Fruit fly (Drosophila melanogaster): ENCODE data around the gene CG11349.

CG11349 gene

dm6 chr3L:4508307-4508706 lies 35.4 kb downstream of the CG11349 start, which contains the start of gene NT1:
TSS of gene NT1 (minus strand) at chr3L:4508433.
- TF ChIP-seq CG11617 (GFP tag; optimal IDR thresholded peaks at IDR 0.05) (no peak), Crg-1 (GFP tag; optimal IDR thresholded peaks at IDR 0.05) (no peak), CG7045 (GFP tag; optimal IDR thresholded peaks at IDR 0.05) (no peak)

dm6 chr3L:4508926-4509457 lies 36.1 kb downstream of the CG11349 start:
- no peak for TF ChIP-seq CG1620 (GFP tag; optimal IDR thresholded peaks at IDR 0.05)
- TF ChIP-seq tj (GFP tag; optimal IDR thresholded peaks at IDR 0.05), result no peak
- TF ChIP-seq ovo (GFP tag; optimal IDR thresholded peaks at IDR 0.05), result no peak
- TF ChIP-seq CG33017 (tag; optimal IDR thresholded peaks at IDR 0.05), result no peak
- TF ChIP-seq cnc (optimal IDR thresholded peaks at IDR 0.05), result no peak
- TF ChIP-seq toe (GFP tag; optimal IDR thresholded peaks at IDR 0.05), result no peak
- no peak for TF ChIP-seq Mnt (GFP tag; optimal IDR thresholded peaks at IDR 0.05)
- TF ChIP-seq CG5204 (GFP tag; optimal IDR thresholded peaks at IDR 0.05), result no peak
- TF ChIP-seq CG7101 (tag; optimal IDR thresholded peaks at IDR 0.05), result no peak
- TF ChIP-seq CG12768 (GFP tag; optimal IDR thresholded peaks at IDR 0.05), result no peak
- no peak for TF ChIP-seq CG11617 (GFP tag; optimal IDR thresholded peaks at IDR 0.05)
- no peak for TF ChIP-seq cic (GFP tag; optimal IDR thresholded peaks at IDR 0.05)
- TF ChIP-seq pad (GFP tag; optimal IDR thresholded peaks at IDR 0.05), result no peak
- no peak for TF ChIP-seq CG7045 (GFP tag; optimal IDR thresholded peaks at IDR 0.05)
- no peak for TF ChIP-seq Hr96 (GFP tag; optimal IDR thresholded peaks at IDR 0.05)
- no peak for TF ChIP-seq Clk (GFP tag; optimal IDR thresholded peaks at IDR 0.05)
- no peak for TF ChIP-seq kay (GFP tag; ENCODE audit: borderline replicate concordance)
- no peak for TF ChIP-seq Crg-1 (GFP tag; optimal IDR thresholded peaks at IDR 0.05)
- no peak for TF ChIP-seq bab1 (GFP tag; optimal IDR thresholded peaks at IDR 0.05)
- no peak for TF ChIP-seq CG14711 (tag; optimal IDR thresholded peaks at IDR 0.05)

dm6 chr3L:4510317-4510716 lies 37.4 kb downstream of the CG11349 start:
- TF ChIP-seq tj (GFP tag; optimal IDR thresholded peaks at IDR 0.05) (no peak), Crg-1 (GFP tag; optimal IDR thresholded peaks at IDR 0.05) (no peak), kay (GFP tag; ENCODE audit: borderline replicate concordance) (no peak), cic (GFP tag; optimal IDR thresholded peaks at IDR 0.05) (no peak), CG5204 (GFP tag; optimal IDR thresholded peaks at IDR 0.05) (no peak), CG14711 (tag; optimal IDR thresholded peaks at IDR 0.05) (no peak)

- TF ChIP-seq CG7101 (tag; optimal IDR thresholded peaks at IDR 0.05), result no peak
- TF ChIP-seq pad (GFP tag; optimal IDR thresholded peaks at IDR 0.05), result no peak
- no peak for TF ChIP-seq CG1620 (GFP tag; optimal IDR thresholded peaks at IDR 0.05)
- no peak for TF ChIP-seq CG7045 (GFP tag; optimal IDR thresholded peaks at IDR 0.05)
- no peak for TF ChIP-seq kay (GFP tag; ENCODE audit: borderline replicate concordance)
- no peak for TF ChIP-seq cnc (optimal IDR thresholded peaks at IDR 0.05)
- no peak for TF ChIP-seq Clk (GFP tag; optimal IDR thresholded peaks at IDR 0.05)
- no peak for TF ChIP-seq bab1 (GFP tag; optimal IDR thresholded peaks at IDR 0.05)
Observed at dm6 chr3L:4516378-4516777, 43.5 kb downstream of the CG11349 start.

- TF ChIP-seq Mnt (GFP tag; optimal IDR thresholded peaks at IDR 0.05) (no peak), CG1620 (GFP tag; optimal IDR thresholded peaks at IDR 0.05) (no peak), Crg-1 (GFP tag; optimal IDR thresholded peaks at IDR 0.05) (no peak)
Observed at dm6 chr3L:4519417-4519931, 46.6 kb downstream of the CG11349 start.

- TF ChIP-seq kay (GFP tag; ENCODE audit: borderline replicate concordance) (no peak), Hr96 (GFP tag; optimal IDR thresholded peaks at IDR 0.05) (no peak), CG12768 (GFP tag; optimal IDR thresholded peaks at IDR 0.05) (no peak), cnc (optimal IDR thresholded peaks at IDR 0.05) (no peak), CG11617 (GFP tag; optimal IDR thresholded peaks at IDR 0.05) (no peak), pad (GFP tag; optimal IDR thresholded peaks at IDR 0.05) (no peak)
Observed at dm6 chr3L:4521809-4522208, 48.9 kb downstream of the CG11349 start.
